Worm (Caenorhabditis elegans) whole organism, L4/young adult: ENCODE measurements around the gene ZC196.4.
"Not testable (repeated sequence)": the region's sequence is repeated elsewhere in the genome, so short reads cannot be mapped to it uniquely, and the experiment has no call there.

ENCODE experiments used
- W03F9.2 ChIP-seq: fragments of 150-350 bp; optimal IDR thresholded peaks from 2 replicates; lab custom pipeline; 2014; ENCODE audit warnings: missing biosample characterization, missing genetic modification characterization
- dao-5 ChIP-seq: sonication (generic microtip); optimal IDR thresholded peaks from 2 replicates; lab custom pipeline; 2016; ENCODE audit warnings: missing genotype, missing genetic modification characterization, moderate library complexity, missing compliant biosample characterization
- him-1 ChIP-seq: sonication (generic microtip); optimal IDR thresholded peaks from 2 replicates; lab custom pipeline; 2016; ENCODE audit warnings: missing genotype, missing genetic modification reagents, missing genetic modification characterization, missing compliant biosample characterization

Gene ZC196.4

DNA sequence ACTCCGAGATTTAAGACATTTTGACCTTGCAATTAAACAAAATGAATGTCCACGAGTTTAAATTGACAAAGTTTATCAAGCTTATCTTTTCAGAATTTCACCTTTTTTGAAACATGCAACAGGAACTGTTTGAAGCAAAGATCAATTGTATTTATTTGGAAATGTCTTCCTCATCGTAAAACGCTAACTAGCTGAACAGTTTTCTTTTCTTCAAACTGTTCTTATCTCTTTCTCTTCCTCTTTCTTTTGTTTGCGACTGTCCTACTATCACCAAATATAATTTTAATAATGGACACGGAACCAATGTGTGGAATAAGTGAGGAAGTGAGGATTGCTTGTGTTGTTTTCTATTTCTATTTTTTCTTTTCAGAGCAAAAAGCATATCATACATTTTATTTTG lies at the start of gene ZC196.4:
TSS of gene ZC196.4 (plus strand) at position 173 of the 400 bp plus-strand sequence.
- no peak for TF ChIP-seq him-1
- no peak for TF ChIP-seq dao-5
- TF ChIP-seq W03F9.2 (tag; lab: Kevin White, UChicago) = no peak

- TF ChIP-seq him-1 (no peak), W03F9.2 (tag; lab: Kevin White, UChicago) (no peak)
Observed at ce11 chrV:8683787-8684186, 49.1 kb upstream of the ZC196.4 start.

DNA sequence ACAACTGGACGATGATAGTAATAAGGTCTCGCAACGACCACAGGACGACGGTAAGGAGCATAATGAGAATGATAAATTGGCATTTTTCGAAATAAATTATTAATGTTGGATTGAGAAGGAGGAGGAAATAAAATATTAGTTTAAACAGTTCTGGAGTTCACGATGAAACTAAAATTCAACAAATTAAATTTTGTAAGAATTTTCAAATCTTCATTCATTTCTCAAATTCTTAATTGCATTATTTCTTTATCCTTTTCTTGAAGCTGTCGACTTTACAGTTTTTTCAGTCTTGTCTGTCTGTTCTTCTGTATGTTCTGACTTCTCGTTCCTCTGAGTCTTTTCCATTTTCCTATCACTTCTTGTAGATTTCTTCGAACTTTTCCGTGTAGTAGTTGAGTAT lies 46.1 kb upstream of the ZC196.4 start, which contains the start of gene ZC190.7:
TSS of gene ZC190.7 (minus strand) at position 101 of the 400 bp plus-strand sequence.
- TF ChIP-seq him-1 (no peak), W03F9.2 (tag; lab: Kevin White, UChicago) (no peak)

DNA sequence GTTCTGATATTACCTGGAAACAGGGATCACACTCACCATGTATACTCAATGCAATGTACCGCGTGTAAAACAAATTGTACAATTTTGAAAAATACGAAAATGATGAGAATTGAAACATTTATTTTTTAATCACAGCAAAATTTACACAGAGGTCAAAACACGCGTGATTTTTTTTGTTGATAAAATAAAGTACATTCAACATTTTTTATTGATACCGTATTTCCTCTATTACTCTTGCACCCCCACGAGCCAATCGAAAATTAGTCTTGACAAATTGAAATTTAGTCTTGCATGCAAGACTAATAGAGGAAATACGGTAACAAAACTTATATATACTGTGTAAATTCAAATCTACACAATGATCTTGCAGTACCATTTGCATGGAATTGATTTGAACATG lies 45.2 kb upstream of the ZC196.4 start, which contains the start of gene ZC190.8:
TSS of gene ZC190.8 (minus strand) at position 101 of the 400 bp plus-strand sequence.
- no peak for TF ChIP-seq W03F9.2 (tag; lab: Kevin White, UChicago)
- no peak for TF ChIP-seq him-1
- TF ChIP-seq dao-5 = no peak

ce11 chrV:8696218-8696617 lies 36.7 kb upstream of the ZC196.4 start, which contains the start of gene ZC190.10:
ZC190.10 (minus strand) TSS chrV:8696318.
- not testable (repeated sequence) for TF ChIP-seq W03F9.2 (tag; lab: Kevin White, UChicago); dao-5; him-1

DNA sequence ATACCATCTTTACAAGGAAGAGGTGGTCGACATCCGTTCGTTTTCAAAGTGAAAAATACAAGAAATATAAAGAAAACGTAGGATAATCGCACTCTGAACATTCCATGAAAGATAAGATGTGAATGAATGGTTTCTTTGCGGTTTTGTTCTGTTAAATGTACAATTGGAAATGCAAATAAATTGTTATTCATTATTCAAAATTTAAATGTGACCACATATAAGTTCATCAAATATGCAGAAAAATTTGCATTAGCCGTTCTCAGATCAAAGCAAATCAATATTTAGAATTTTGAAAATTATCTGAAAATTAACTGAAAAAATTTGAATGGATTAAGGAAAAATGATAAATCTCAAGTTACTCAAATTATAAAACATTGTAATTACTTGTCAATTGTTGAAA lies 21.0 kb upstream of the ZC196.4 start, which contains the start of gene ZC178.2:
TSS of gene ZC178.2 (minus strand) at position 101 of the 400 bp plus-strand sequence.
- no peak for TF ChIP-seq him-1
- TF ChIP-seq W03F9.2 (tag; lab: Kevin White, UChicago) = no peak
- no peak for TF ChIP-seq dao-5

- no peak for TF ChIP-seq W03F9.2 (tag; lab: Kevin White, UChicago)
- TF ChIP-seq him-1 = no peak
- no peak for TF ChIP-seq dao-5
Observed at ce11 chrV:8716175-8716574, 16.7 kb upstream of the ZC196.4 start, which contains the start of gene glr-5. glr-5 (plus strand) TSS chrV:8716495.

DNA sequence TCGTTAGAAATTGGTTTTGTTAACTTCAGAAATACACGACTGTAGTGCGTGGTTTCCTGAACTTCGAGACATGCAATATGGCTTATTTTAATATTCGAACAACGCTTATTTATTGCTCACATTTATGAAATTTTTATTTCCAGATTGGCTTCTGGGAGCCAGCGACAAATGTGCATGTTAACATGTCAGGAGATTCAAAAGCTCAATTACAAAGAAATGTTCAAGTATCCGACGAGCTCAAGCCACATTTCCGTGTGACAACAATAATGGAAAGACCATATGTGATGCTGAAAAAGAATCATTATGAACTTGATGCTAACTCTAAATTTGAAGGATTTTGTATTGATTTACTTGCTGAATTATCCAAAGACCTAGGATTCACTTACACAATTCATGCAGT lies 14.5 kb upstream of the ZC196.4 start:
- no peak for TF ChIP-seq W03F9.2 (tag; lab: Kevin White, UChicago)
- TF ChIP-seq him-1 = no peak
- TF ChIP-seq dao-5 = no peak

- not testable (repeated sequence) for TF ChIP-seq dao-5; W03F9.2 (tag; lab: Kevin White, UChicago); him-1
Observed at ce11 chrV:8722160-8722559, 10.7 kb upstream of the ZC196.4 start, which contains the start of gene ZC196.8. ZC196.8 (minus strand) TSS chrV:8722260.

DNA sequence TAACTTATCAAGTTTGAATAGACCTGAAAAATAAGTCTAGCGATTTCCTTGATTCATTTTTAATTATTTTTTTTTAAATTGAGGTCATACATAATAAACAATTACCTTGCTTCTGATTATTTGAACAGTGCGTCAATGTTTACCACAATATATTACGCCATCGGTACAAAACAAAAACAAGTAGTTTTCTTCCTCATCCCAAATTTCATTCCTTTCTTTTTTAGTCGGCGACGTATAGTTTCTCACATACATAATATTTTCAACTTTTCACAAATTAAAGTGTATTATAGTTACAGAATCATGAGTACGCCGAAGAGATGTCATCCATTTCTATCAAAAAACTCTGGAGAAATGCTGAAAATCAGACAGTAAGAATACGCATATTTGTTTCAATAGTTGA lies 6.7 kb upstream of the ZC196.4 start, which contains the start of gene droe-8:
TSS of gene droe-8 (plus strand) at position 301 of the 400 bp plus-strand sequence.
- not testable (repeated sequence) for TF ChIP-seq dao-5; him-1; W03F9.2 (tag; lab: Kevin White, UChicago)

ce11 chrV:8727077-8727476 lies 5.8 kb upstream of the ZC196.4 start, which contains the start of gene ZC196.9:
ZC196.9 (minus strand) TSS chrV:8727177.
- no peak for TF ChIP-seq W03F9.2 (tag; lab: Kevin White, UChicago)
- TF ChIP-seq dao-5 = no peak
- no peak for TF ChIP-seq him-1

DNA sequence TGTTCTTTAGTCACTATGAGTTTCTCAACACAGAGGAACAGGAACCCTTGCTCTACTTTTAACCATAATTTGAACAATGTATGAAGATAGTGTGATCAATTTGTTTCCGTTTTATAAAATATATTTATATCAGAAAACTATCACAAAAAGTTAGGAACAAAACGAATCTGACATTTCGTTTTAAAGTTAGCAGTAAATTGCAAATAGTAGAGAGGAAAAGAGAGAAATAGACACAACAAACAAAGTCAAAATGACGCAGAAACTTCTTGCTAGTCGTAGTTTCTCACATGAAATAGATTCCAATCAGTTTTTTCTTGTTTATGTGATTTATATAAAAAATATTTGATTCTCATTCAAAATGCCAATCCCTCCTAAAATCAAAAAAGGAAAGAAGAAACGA lies 3.8 kb upstream of the ZC196.4 start, which contains the start of gene ZC196.5:
TSS of gene ZC196.5 (plus strand) at position 301 of the 400 bp plus-strand sequence.
- TF ChIP-seq him-1 (no peak), dao-5 (no peak), W03F9.2 (tag; lab: Kevin White, UChicago) (no peak)

ce11 chrV:8730991-8731390 lies 1.9 kb upstream of the ZC196.4 start:
- no peak for TF ChIP-seq dao-5
- TF ChIP-seq W03F9.2 (tag; lab: Kevin White, UChicago) = no peak
- no peak for TF ChIP-seq him-1

- TF ChIP-seq dao-5 = no peak
- TF ChIP-seq him-1 = no peak
- TF ChIP-seq W03F9.2 (tag; lab: Kevin White, UChicago) = no peak
Observed at ce11 chrV:8736369-8736768, 3.5 kb downstream of the ZC196.4 start, which contains the start of gene ZC196.3. ZC196.3 (plus strand) TSS chrV:8736669.

DNA sequence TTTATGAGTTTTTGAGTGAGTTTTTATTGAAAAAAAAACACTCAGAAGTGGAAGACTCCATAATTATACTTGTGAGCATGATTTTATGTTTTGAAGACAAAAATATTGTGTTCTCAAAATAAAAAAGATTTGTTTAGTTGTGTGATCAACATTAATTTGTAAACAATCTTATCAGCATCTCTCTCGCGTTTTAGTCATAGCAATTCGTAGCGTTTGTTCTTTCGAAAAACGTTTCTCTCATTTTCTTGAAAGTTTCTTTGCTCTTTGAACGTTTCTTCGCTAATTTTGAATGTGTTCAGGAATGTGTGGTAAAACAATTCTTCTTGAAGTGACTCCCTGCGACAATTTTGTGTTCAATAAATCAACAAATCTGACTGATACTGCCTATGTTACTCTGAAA lies 6.2 kb downstream of the ZC196.4 start, which contains the start of gene ZC196.2:
TSS of gene ZC196.2 (plus strand) at position 301 of the 400 bp plus-strand sequence.
- TF ChIP-seq W03F9.2 (tag; lab: Kevin White, UChicago) (no peak), dao-5 (no peak), him-1 (no peak)
